Fruit fly (Drosophila melanogaster): ENCODE data around the gene Ppm1.

The Ppm1 gene

dm6 chr3L:542863-543635, 38.1 kb upstream of the Ppm1 start, which contains the start of the genes Cypl and Hipk (continued):
- TF ChIP-seq vri (GFP tag; optimal IDR thresholded peaks at IDR 0.05) (peak; percentile 63), eg (GFP tag; IDR thresholded peaks at IDR 0.05) (0 out of 3 replicates have a peak, but pooled peaks have one; percentile 24), Gug (GFP tag; IDR thresholded peaks at IDR 0.05) (no peak), esn (GFP tag; optimal IDR thresholded peaks at IDR 0.05) (peak; percentile 54), CG6792 (GFP tag; optimal IDR thresholded peaks at IDR 0.05) (no peak), CG3919 (GFP tag; optimal IDR thresholded peaks at IDR 0.05) (peak; percentile 46), Ets21C (GFP tag; optimal IDR thresholded peaks at IDR 0.05) (no peak), Eip75B (GFP tag; optimal IDR thresholded peaks at IDR 0.05) (peak; percentile 67), CG7368 (GFP tag; optimal IDR thresholded peaks at IDR 0.05) (peak; percentile 14), CG11762 (GFP tag; optimal IDR thresholded peaks at IDR 0.05; ENCODE audit: insufficient read depth) (no peak), spab (GFP tag; optimal IDR thresholded peaks at IDR 0.05) (no peak), lz (GFP tag; optimal IDR thresholded peaks at IDR 0.05) (peak; percentile 13), salr (GFP tag; optimal IDR thresholded peaks at IDR 0.05) (no peak), pdm3 (GFP tag; optimal IDR thresholded peaks at IDR 0.05) (peak; percentile 28), Hr38 (GFP tag; optimal IDR thresholded peaks at IDR 0.05) (no peak), CG10631 (GFP tag; optimal IDR thresholded peaks at IDR 0.05) (no peak), CG6854 (GFP tag; optimal IDR thresholded peaks at IDR 0.05) (peak; percentile 35), dsx (GFP tag; optimal IDR thresholded peaks at IDR 0.05; ENCODE audit: poor library complexity, severe bottlenecking) (peak; percentile 26), CG6808 (GFP tag; optimal IDR thresholded peaks at IDR 0.05) (peak; percentile 29), CG8319 (GFP tag; optimal IDR thresholded peaks at IDR 0.05) (no peak), cyc (GFP tag; optimal IDR thresholded peaks at IDR 0.05) (peak; percentile 3), CG1621 (tag; optimal IDR thresholded peaks at IDR 0.05) (peak; percentile 44), CG4318 (GFP tag; optimal IDR thresholded peaks at IDR 0.05) (no peak), Eip78C (GFP tag) (peak; percentile 87), Ets96B (tag; optimal IDR thresholded peaks at IDR 0.05) (no peak), CG10669 (GFP tag; optimal IDR thresholded peaks at IDR 0.05) (no peak), dac (GFP tag; optimal IDR thresholded peaks at IDR 0.05) (no peak), ss (GFP tag; optimal IDR thresholded peaks at IDR 0.05) (peak; percentile 44 to 77), CG16779 (tag; optimal IDR thresholded peaks at IDR 0.05) (peak; percentile 51), Sox14 (GFP tag; optimal IDR thresholded peaks at IDR 0.05) (peak; percentile 57), CG8632 (GFP tag; optimal IDR thresholded peaks at IDR 0.05) (no peak), net (GFP tag; optimal IDR thresholded peaks at IDR 0.05) (peak; percentile 50)

- TF ChIP-seq CG9139 (GFP tag; optimal IDR thresholded peaks at IDR 0.05) (peak; percentile 34), fkh (GFP tag; optimal IDR thresholded peaks at IDR 0.05) (no peak), CG1621 (tag; optimal IDR thresholded peaks at IDR 0.05) (no peak), Eip78C (GFP tag) (peak; percentile 65)
Measured at dm6 chr3L:544203-544602, 36.9 kb upstream of the Ppm1 start.

- TF ChIP-seq Ets21C (GFP tag; optimal IDR thresholded peaks at IDR 0.05) (peak; percentile 89), salr (GFP tag; optimal IDR thresholded peaks at IDR 0.05) (peak; percentile 62 to 63), spab (GFP tag; optimal IDR thresholded peaks at IDR 0.05) (peak; percentile 68), Eip93F (GFP tag; optimal IDR thresholded peaks at IDR 0.05) (peak; percentile 81), CG4318 (GFP tag; optimal IDR thresholded peaks at IDR 0.05) (peak; percentile 59), Ets96B (tag; optimal IDR thresholded peaks at IDR 0.05) (peak; percentile 81), CG3032 (tag; optimal IDR thresholded peaks at IDR 0.05) (peak; percentile 77), CG34406 (GFP tag; optimal IDR thresholded peaks at IDR 0.05) (peak; percentile 83), CG6276 (GFP tag; optimal IDR thresholded peaks at IDR 0.05) (peak; percentile 64), CG7368 (GFP tag; optimal IDR thresholded peaks at IDR 0.05) (peak; percentile 80), vri (GFP tag; optimal IDR thresholded peaks at IDR 0.05) (peak; percentile 81), CG16779 (tag; optimal IDR thresholded peaks at IDR 0.05) (peak; percentile 64), Hr4 (GFP tag; optimal IDR thresholded peaks at IDR 0.05) (peak; percentile 86), achi (GFP tag; optimal IDR thresholded peaks at IDR 0.05) (peak; percentile 84), CG32006 (GFP tag; optimal IDR thresholded peaks at IDR 0.05) (peak; percentile 84), CG6163 (GFP tag; IDR thresholded peaks at IDR 0.05) (peak; percentile 88), Eip75B (GFP tag; optimal IDR thresholded peaks at IDR 0.05) (peak; percentile 85), acj6 (GFP tag; optimal IDR thresholded peaks at IDR 0.05) (peak; percentile 83), CG11902 (GFP tag; optimal IDR thresholded peaks at IDR 0.05) (peak; percentile 82), topi (GFP tag; optimal IDR thresholded peaks at IDR 0.05) (peak; percentile 93), svp (GFP tag) (peak; percentile 97)
Measured at dm6 chr3L:545512-546161, 35.5 kb upstream of the Ppm1 start.
